Worm (Caenorhabditis elegans): Measurements from ENCODE around the gene plk-3.

- TF ChIP-seq elt-1 (tag; optimal IDR thresholded peaks at IDR 0.05; ENCODE audit: borderline replicate concordance, insufficient read depth) (no peak), unc-62 (GFP tag; optimal IDR thresholded peaks at IDR 0.05) (no peak), nhr-237 (tag; optimal IDR thresholded peaks at IDR 0.05) (no peak), ces-1 (GFP tag; optimal IDR thresholded peaks at IDR 0.05) (no peak), nhr-76 (tag; optimal IDR thresholded peaks at IDR 0.05) (no peak), mls-2 (tag; optimal IDR thresholded peaks at IDR 0.05) (no peak), pha-4 (tag; optimal IDR thresholded peaks at IDR 0.05) (no peak), elt-3 (tag; optimal IDR thresholded peaks at IDR 0.05) (no peak), ceh-39 (tag; optimal IDR thresholded peaks at IDR 0.05) (no peak), blmp-1 (tag; optimal IDR thresholded peaks at IDR 0.05) (no peak)
These were observed 34.3 kb upstream of the plk-3 start for ce11 chrIV:7507305-7507704.
